Fruit fly (Drosophila melanogaster) whole organism, embryonic: ENCODE results near the gene CG31075.
A peak's percentile ranks its signal among the peaks of the same experiment; 100 is the strongest.

Experiments
- BEAF-32 ChIP-seq: fragments of 200-800 bp; sonication (Bioruptor generic); optimal IDR thresholded peaks from 3 replicates; lab custom pipeline; 2017; ENCODE audit warnings: missing biosample characterization, missing genetic modification characterization, mild to moderate bottlenecking, moderate library complexity, missing genetic modification reagents
- CG11560 ChIP-seq: fragments of 200-800 bp; sonication (Bioruptor generic); IDR thresholded peaks from 3 replicates; pipeline ENCODE4 v1.3.6; 2022; ENCODE audit warnings: missing biosample characterization, missing genetic modification characterization
- CG12299 ChIP-seq: fragments of 200-800 bp; sonication (Bioruptor generic); optimal IDR thresholded peaks from 2 replicates; lab custom pipeline; 2018; ENCODE audit warnings: missing biosample characterization, mild to moderate bottlenecking, missing genetic modification characterization
- CG14014 ChIP-seq: fragments of 200-800 bp; sonication (Bioruptor generic); IDR thresholded peaks from 2 replicates; pipeline ENCODE4 v1.3.6; 2022; ENCODE audit warnings: missing biosample characterization, missing genetic modification characterization
- CG15514 ChIP-seq: fragments of 200-800 bp; sonication (Bioruptor generic); optimal IDR thresholded peaks from 3 replicates; lab custom pipeline; 2017; ENCODE audit warnings: missing biosample characterization, missing genetic modification characterization, mild to moderate bottlenecking, moderate library complexity, missing genetic modification reagents
- CG17359 ChIP-seq: fragments of 200-800 bp; sonication (Bioruptor generic); optimal IDR thresholded peaks from 3 replicates; lab custom pipeline; 2018; ENCODE audit warnings: missing biosample characterization, mild to moderate bottlenecking, missing genetic modification characterization, moderate library complexity
- CG17385 ChIP-seq: fragments of 200-800 bp; sonication (Bioruptor generic); optimal IDR thresholded peaks from 3 replicates; lab custom pipeline; 2018; ENCODE audit warnings: missing biosample characterization, mild to moderate bottlenecking, missing genetic modification characterization
- CG17829 ChIP-seq: fragments of 200-800 bp; optimal IDR thresholded peaks from 2 replicates; lab custom pipeline; 2019; ENCODE audit warnings: missing biosample characterization, mild to moderate bottlenecking, missing genetic modification characterization, moderate library complexity
- CG2678 ChIP-seq: fragments of 200-800 bp; sonication (Bioruptor generic); optimal IDR thresholded peaks from 3 replicates; lab custom pipeline; 2019; ENCODE audit warnings: missing biosample characterization, mild to moderate bottlenecking, missing genetic modification characterization, moderate library complexity
- CG3163 ChIP-seq: fragments of 200-800 bp; sonication (Bioruptor generic); optimal IDR thresholded peaks from 3 replicates; lab custom pipeline; 2016; ENCODE audit warnings: missing biosample characterization, missing genetic modification characterization
- CG33557 ChIP-seq: fragments of 200-800 bp; sonication (Bioruptor generic); optimal IDR thresholded peaks from 2 replicates; lab custom pipeline; 2019; ENCODE audit warnings: missing biosample characterization, mild to moderate bottlenecking, missing genetic modification characterization, moderate library complexity
- CG4707 ChIP-seq: fragments of 200-800 bp; sonication (Bioruptor generic); optimal IDR thresholded peaks from 2 replicates; lab custom pipeline; 2018; ENCODE audit warnings: missing biosample characterization, mild to moderate bottlenecking, missing genetic modification characterization, moderate library complexity
- CG5180 ChIP-seq: fragments of 200-800 bp; sonication (Bioruptor generic); optimal IDR thresholded peaks from 3 replicates; lab custom pipeline; 2017; ENCODE audit warnings: missing biosample characterization, missing genetic modification characterization, mild to moderate bottlenecking, moderate library complexity, missing genetic modification reagents
- CG7372 ChIP-seq: fragments of 200-800 bp; sonication (Bioruptor generic); IDR thresholded peaks from 2 replicates; pipeline ENCODE4 v1.3.6; 2022; ENCODE audit warnings: missing biosample characterization, missing genetic modification characterization
- CG7556 ChIP-seq: fragments of 200-800 bp; sonication (Bioruptor generic); optimal IDR thresholded peaks from 2 replicates; lab custom pipeline; 2017; ENCODE audit warnings: missing biosample characterization, mild to moderate bottlenecking, missing genetic modification characterization
- CG7963 ChIP-seq: fragments of 200-800 bp; sonication (Bioruptor generic); IDR thresholded peaks from 3 replicates; pipeline ENCODE4 v1.3.6; 2022; ENCODE audit warnings: missing biosample characterization, missing genetic modification characterization; ENCODE audit not compliant: partially characterized antibody
- CG9876 ChIP-seq: fragments of 200-800 bp; sonication (Bioruptor generic); optimal IDR thresholded peaks from 2 replicates; lab custom pipeline; 2016; ENCODE audit warnings: missing biosample characterization, missing genetic modification characterization
- CG9932 ChIP-seq: fragments of 200-800 bp; sonication (Bioruptor generic); IDR thresholded peaks from 2 replicates; pipeline ENCODE4 v1.3.6; 2022; ENCODE audit warnings: missing biosample characterization, missing genetic modification characterization
- CkIIα-i1 ChIP-seq: fragments of 200-800 bp; sonication (Bioruptor generic); IDR thresholded peaks from 2 replicates; pipeline ENCODE4 v1.3.6; 2022; ENCODE audit warnings: missing biosample characterization, missing genetic modification characterization
- D19A ChIP-seq: fragments of 200-800 bp; optimal IDR thresholded peaks from 3 replicates; lab custom pipeline; 2019; ENCODE audit warnings: missing biosample characterization, mild to moderate bottlenecking, missing genetic modification characterization, moderate library complexity
- Dip3 ChIP-seq: fragments of 200-800 bp; sonication (Bioruptor generic); optimal IDR thresholded peaks from 3 replicates; lab custom pipeline; 2016; ENCODE audit warnings: missing biosample characterization, missing genetic modification characterization
- H15 ChIP-seq: fragments of 200-800 bp; sonication (Bioruptor generic); IDR thresholded peaks from 3 replicates; pipeline ENCODE4 v1.3.6; 2022; ENCODE audit warnings: missing biosample characterization, missing genetic modification characterization
- HLH4C ChIP-seq: fragments of 200-800 bp; sonication (Bioruptor generic); IDR thresholded peaks from 3 replicates; pipeline ENCODE4 v1.3.6; 2022; ENCODE audit warnings: missing biosample characterization, missing genetic modification characterization; ENCODE audit not compliant: partially characterized antibody
- HLH54F ChIP-seq: fragments of 200-800 bp; sonication (Bioruptor generic); optimal IDR thresholded peaks from 3 replicates; lab custom pipeline; 2016; ENCODE audit warnings: missing biosample characterization, missing genetic modification characterization
- HmgZ ChIP-seq: fragments of 200-800 bp; sonication (Bioruptor generic); optimal IDR thresholded peaks from 2 replicates; lab custom pipeline; 2018; ENCODE audit warnings: missing biosample characterization, mild to moderate bottlenecking, missing genetic modification characterization
- Hmx ChIP-seq: fragments of 200-800 bp; sonication (Bioruptor generic); optimal IDR thresholded peaks from 2 replicates; lab custom pipeline; 2016; ENCODE audit warnings: missing biosample characterization, missing genetic modification characterization
- Neu2 ChIP-seq: fragments of 200-800 bp; sonication (Bioruptor generic); optimal IDR thresholded peaks from 3 replicates; lab custom pipeline; 2016; ENCODE audit warnings: missing biosample characterization, missing genetic modification characterization, borderline replicate concordance
- Ssrp ChIP-seq: fragments of 200-800 bp; sonication (Bioruptor generic); optimal IDR thresholded peaks from 2 replicates; lab custom pipeline; 2018; ENCODE audit warnings: missing biosample characterization, mild to moderate bottlenecking, missing genetic modification characterization, moderate library complexity
- az2 ChIP-seq: fragments of 200-800 bp; sonication (Bioruptor generic); optimal IDR thresholded peaks from 3 replicates; lab custom pipeline; 2016; ENCODE audit warnings: missing biosample characterization, missing genetic modification characterization
- bab2 ChIP-seq: fragments of 200-800 bp; sonication (Bioruptor generic); optimal IDR thresholded peaks from 2 replicates; lab custom pipeline; 2016; ENCODE audit warnings: missing biosample characterization, missing genetic modification characterization
- bcd ChIP-seq: fragments of 200-800 bp; sonication (Bioruptor generic); optimal IDR thresholded peaks from 2 replicates; lab custom pipeline; 2017; ENCODE audit warnings: missing biosample characterization, mild to moderate bottlenecking, missing genetic modification characterization
- btn ChIP-seq: fragments of 200-800 bp; sonication (Bioruptor generic); optimal IDR thresholded peaks from 2 replicates; lab custom pipeline; 2016; ENCODE audit warnings: missing biosample characterization, missing genetic modification characterization
- chinmo ChIP-seq: fragments of 200-800 bp; sonication (Bioruptor generic); IDR thresholded peaks from 4 replicates; pipeline ENCODE4 v1.3.6; 2022; ENCODE audit warnings: missing biosample characterization, missing genetic modification characterization; ENCODE audit not compliant: partially characterized antibody
- croc ChIP-seq: fragments of 200-800 bp; sonication (Bioruptor generic); conservative IDR thresholded peaks from 3 replicates; pipeline ENCODE4 v1.3.6; 2022; ENCODE audit warnings: missing biosample characterization, missing genetic modification characterization
- da ChIP-seq: fragments of 200-800 bp; sonication (Bioruptor generic); optimal IDR thresholded peaks from 2 replicates; lab custom pipeline; 2016; ENCODE audit warnings: missing biosample characterization, missing genetic modification characterization
- dan ChIP-seq: fragments of 200-800 bp; sonication (Bioruptor generic); IDR thresholded peaks from 2 replicates; pipeline ENCODE4 v1.3.6; 2022; ENCODE audit warnings: missing biosample characterization, missing genetic modification characterization
- fru ChIP-seq: fragments of >200 bp; optimal IDR thresholded peaks from 2 replicates; lab custom pipeline; 2017
- fu2 ChIP-seq: fragments of 200-800 bp; sonication (Bioruptor generic); optimal IDR thresholded peaks from 2 replicates; lab custom pipeline; 2016; ENCODE audit warnings: missing biosample characterization, missing genetic modification characterization
- gem ChIP-seq: fragments of 200-800 bp; sonication (Bioruptor generic); optimal IDR thresholded peaks from 2 replicates; lab custom pipeline; 2019; ENCODE audit warnings: missing biosample characterization, mild to moderate bottlenecking, missing genetic modification characterization, moderate library complexity
- grau ChIP-seq: fragments of 200-800 bp; optimal IDR thresholded peaks from 3 replicates; lab custom pipeline; 2019; ENCODE audit warnings: missing biosample characterization, mild to moderate bottlenecking, missing genetic modification characterization, moderate library complexity
- mirr ChIP-seq: fragments of 200-800 bp; sonication (Bioruptor generic); optimal IDR thresholded peaks from 3 replicates; lab custom pipeline; 2018; ENCODE audit warnings: missing biosample characterization, mild to moderate bottlenecking, missing genetic modification characterization
- pfk ChIP-seq: fragments of 200-800 bp; sonication (Bioruptor generic); optimal IDR thresholded peaks from 2 replicates; lab custom pipeline; 2018; ENCODE audit warnings: missing biosample characterization, mild to moderate bottlenecking, missing genetic modification characterization, moderate library complexity
- rib ChIP-seq: fragments of 200-800 bp; sonication (Bioruptor generic); IDR thresholded peaks from 2 replicates; pipeline ENCODE4 v1.3.6; 2022; ENCODE audit warnings: missing biosample characterization, missing genetic modification characterization
- run ChIP-seq: fragments of 200-800 bp; sonication (Bioruptor generic); optimal IDR thresholded peaks from 3 replicates; lab custom pipeline; 2018; ENCODE audit warnings: missing biosample characterization, mild to moderate bottlenecking, missing genetic modification characterization
- sd ChIP-seq: fragments of 200-800 bp; sonication (Bioruptor generic); optimal IDR thresholded peaks from 3 replicates; lab custom pipeline; 2018; ENCODE audit warnings: missing biosample characterization, mild to moderate bottlenecking, missing genetic modification characterization, moderate library complexity
- slbo ChIP-seq: fragments of 200-800 bp; sonication (Bioruptor generic); IDR thresholded peaks from 2 replicates; pipeline ENCODE4 v1.3.6; 2022; ENCODE audit warnings: missing biosample characterization, missing genetic modification characterization
- stc ChIP-seq: fragments of 200-800 bp; sonication (Bioruptor generic); IDR thresholded peaks from 2 replicates; pipeline ENCODE4 v1.3.6; 2022; ENCODE audit warnings: missing biosample characterization, missing genetic modification characterization
- tgo ChIP-seq: fragments of 200-800 bp; sonication (Bioruptor generic); IDR thresholded peaks from 3 replicates; pipeline ENCODE4 v1.3.6; 2022; ENCODE audit warnings: missing biosample characterization, missing genetic modification characterization
- tin ChIP-seq: fragments of 200-800 bp; sonication (Bioruptor generic); optimal IDR thresholded peaks from 3 replicates; lab custom pipeline; 2016; ENCODE audit warnings: missing biosample characterization, missing genetic modification characterization
- wor ChIP-seq: fragments of 200-800 bp; sonication (Bioruptor generic); IDR thresholded peaks from 2 replicates; pipeline ENCODE4 v1.3.6; 2022; ENCODE audit warnings: missing biosample characterization, missing genetic modification characterization

The CG31075 gene

DNA sequence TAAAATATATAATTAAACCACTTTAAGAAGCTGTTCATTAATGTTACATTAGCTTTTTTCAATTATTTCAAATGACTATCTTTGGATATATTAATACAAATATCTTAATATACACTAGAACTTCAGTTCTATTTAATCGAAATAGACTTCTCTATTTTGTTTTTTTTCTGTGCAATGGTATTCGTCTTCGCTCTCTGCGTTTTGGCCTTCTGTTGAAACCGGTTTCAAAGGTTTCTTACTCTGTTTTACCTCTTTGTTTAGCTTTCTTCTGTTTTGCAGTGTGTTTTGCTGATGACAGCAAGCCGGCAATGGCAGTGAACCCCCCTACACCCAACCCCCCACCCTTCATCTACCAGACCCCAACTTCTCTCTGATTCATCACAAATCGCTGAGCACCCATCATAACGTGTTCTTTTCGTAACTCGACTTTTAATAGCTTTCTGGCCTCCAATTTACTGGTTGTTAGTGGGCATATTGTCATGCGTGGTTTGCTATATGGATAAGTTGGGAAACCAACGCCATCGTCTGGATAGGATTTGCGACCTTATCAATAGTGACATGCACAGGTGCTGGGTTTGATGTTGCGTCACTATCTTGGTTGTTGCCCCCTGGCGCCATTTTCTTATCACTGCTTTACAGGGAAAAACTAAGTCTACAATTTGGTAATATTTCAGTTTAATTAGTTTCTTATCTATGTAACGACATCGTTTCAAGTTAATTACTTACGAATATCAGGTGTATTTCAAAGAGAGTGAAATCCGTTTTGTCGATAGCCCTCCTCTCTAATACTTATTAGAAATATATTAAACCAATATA lies 19.3 kb downstream of the CG31075 start (continued):
- peak; percentile 4; the same call in 1 of the 2 replicates for TF ChIP-seq slbo (GFP tag; lab: Robert Waterston, UW)
- TF ChIP-seq wor, result no peak
- TF ChIP-seq H15 (GFP tag; lab: Robert Waterston, UW), result no peak
- TF ChIP-seq tin, result no peak
- no peak for TF ChIP-seq BEAF-32 (GFP tag; lab: Kevin White, UChicago)
- no peak for TF ChIP-seq btn (GFP tag; lab: Kevin White, UChicago)
- no peak; the same call in 2 of the 3 replicates for TF ChIP-seq tgo (GFP tag; lab: Robert Waterston, UW)
- TF ChIP-seq CG7963 (GFP tag; lab: Robert Waterston, UW), result no peak
- no peak for TF ChIP-seq CG33557 (GFP tag; lab: Kevin White, UChicago)
- TF ChIP-seq grau (tag; lab: Kevin White, UChicago), result peak; percentile 43
- no peak for TF ChIP-seq da (GFP tag; lab: Kevin White, UChicago)
- TF ChIP-seq D19A (tag; lab: Kevin White, UChicago), result peak; percentile 36
- 0 out of 2 replicates have a peak, but pooled peaks have one; percentile 16 for TF ChIP-seq CG9932 (GFP tag; lab: Robert Waterston, UW)
- no peak for TF ChIP-seq Neu2 (GFP tag; lab: Kevin White, UChicago)
- TF ChIP-seq CG4707 (GFP tag; lab: Kevin White, UChicago), result no peak
- no peak for TF ChIP-seq bab2 (GFP tag; lab: Kevin White, UChicago)
- TF ChIP-seq CG17829 (tag; lab: Kevin White, UChicago), result peak; percentile 11
- no peak for TF ChIP-seq run (tag; lab: Kevin White, UChicago)
- TF ChIP-seq CG17359 (tag; lab: Kevin White, UChicago), result no peak
- TF ChIP-seq dan (GFP tag; lab: Robert Waterston, UW), result no peak
- TF ChIP-seq sd (tag; lab: Kevin White, UChicago), result peak; percentile 58
- TF ChIP-seq fu2, result no peak
- TF ChIP-seq rib (GFP tag; lab: Robert Waterston, UW), result no peak
- peak; percentile 48 for TF ChIP-seq Ssrp (tag; lab: Kevin White, UChicago)
- TF ChIP-seq pfk (GFP tag; lab: Kevin White, UChicago), result no peak
- TF ChIP-seq gem (tag; lab: Kevin White, UChicago), result peak; percentile 61
- no peak for TF ChIP-seq Hmx
- no peak for TF ChIP-seq CG3163 (GFP tag; lab: Kevin White, UChicago)
- TF ChIP-seq az2 (GFP tag; lab: Kevin White, UChicago), result peak; percentile 17
- no peak for TF ChIP-seq CkIIα-i1 (GFP tag; lab: Robert Waterston, UW)
- peak; percentile 20 for TF ChIP-seq CG17385 (GFP tag; lab: Kevin White, UChicago)
- 0 out of 2 replicates have a peak, but pooled peaks have one; percentile 19 for TF ChIP-seq CG14014 (GFP tag; lab: Robert Waterston, UW)
- no peak for TF ChIP-seq Dip3 (GFP tag; lab: Kevin White, UChicago)
- no peak for TF ChIP-seq croc (GFP tag; lab: Robert Waterston, UW)
- TF ChIP-seq chinmo, result peak; percentile 97
- peak; percentile 39 for TF ChIP-seq CG2678
- no peak for TF ChIP-seq CG9876
- TF ChIP-seq CG5180, result no peak
- no peak for TF ChIP-seq CG15514 (GFP tag; lab: Kevin White, UChicago)
- no peak for TF ChIP-seq HLH4C
- TF ChIP-seq bcd (GFP tag; lab: Kevin White, UChicago), result no peak
- TF ChIP-seq stc, result no peak
- no peak for TF ChIP-seq CG12299 (tag; lab: Kevin White, UChicago)
- no peak for TF ChIP-seq CG7556 (GFP tag; lab: Kevin White, UChicago)
- TF ChIP-seq HmgZ (tag; lab: Kevin White, UChicago), result no peak
- no peak for TF ChIP-seq HLH54F (GFP tag; lab: Kevin White, UChicago)
- TF ChIP-seq CG7372 (GFP tag; lab: Robert Waterston, UW), result no peak
- TF ChIP-seq mirr (GFP tag; lab: Kevin White, UChicago), result peak; percentile 86
- TF ChIP-seq fru, result no peak
- TF ChIP-seq CG11560, result no peak
